Fruit fly (Drosophila melanogaster): Measurements from ENCODE around the gene Peritrophin-15a.

- TF ChIP-seq h (GFP tag; optimal IDR thresholded peaks at IDR 0.05), result peak; percentile 70
- peak; percentile 1 for TF ChIP-seq Hnf4 (GFP tag; optimal IDR thresholded peaks at IDR 0.05)
- TF ChIP-seq pan (optimal IDR thresholded peaks at IDR 0.05), result no peak
Measured at dm6 chr2L:8361204-8361952, 34.5 kb downstream of the Peritrophin-15a start.

Data from whole organism, wandering third instar larva.